Fruit fly (Drosophila melanogaster) whole organism, embryonic: ENCODE measurements around the gene Patj.

Experiments
- Ada2b ChIP-seq: fragments of 200-800 bp; sonication (Bioruptor generic); IDR thresholded peaks from 2 replicates; pipeline ENCODE4 v1.3.6; 2022; ENCODE audit warnings: missing biosample characterization, missing genetic modification characterization
- Asciz ChIP-seq: fragments of 200-800 bp; sonication (Bioruptor generic); optimal IDR thresholded peaks from 2 replicates; lab custom pipeline; 2017; ENCODE audit warnings: missing biosample characterization, mild to moderate bottlenecking, missing genetic modification characterization, missing genetic modification reagents
- Atf6 ChIP-seq: fragments of 200-800 bp; sonication (Bioruptor generic); IDR thresholded peaks from 2 replicates; pipeline ENCODE4 v1.3.6; 2022; ENCODE audit warnings: missing biosample characterization, missing genetic modification characterization
- B-H2 ChIP-seq: fragments of 200-800 bp; sonication (Bioruptor generic); optimal IDR thresholded peaks from 2 replicates; lab custom pipeline; 2018; ENCODE audit warnings: missing biosample characterization, mild to moderate bottlenecking, missing genetic modification characterization
- Bgb ChIP-seq: fragments of 200-800 bp; sonication (Bioruptor generic); IDR thresholded peaks from 2 replicates; pipeline ENCODE4 v1.3.6; 2022; ENCODE audit warnings: missing biosample characterization, missing genetic modification characterization; ENCODE audit not compliant: partially characterized antibody
- Blimp-1 ChIP-seq: fragments of 200-800 bp; sonication (Bioruptor generic); optimal IDR thresholded peaks from 3 replicates; lab custom pipeline; 2018; ENCODE audit warnings: missing biosample characterization, missing genetic modification characterization, mild to moderate bottlenecking, moderate library complexity, missing genetic modification reagents
- CG10321 ChIP-seq: fragments of 200-800 bp; sonication (Bioruptor generic); IDR thresholded peaks from 2 replicates; pipeline ENCODE4 v1.3.6; 2022; ENCODE audit warnings: missing biosample characterization, missing genetic modification characterization
- CG14014 ChIP-seq: fragments of 200-800 bp; sonication (Bioruptor generic); IDR thresholded peaks from 2 replicates; pipeline ENCODE4 v1.3.6; 2022; ENCODE audit warnings: missing biosample characterization, missing genetic modification characterization
- CG16779 ChIP-seq: fragments of 200-800 bp; sonication (Bioruptor generic); IDR thresholded peaks from 2 replicates; pipeline ENCODE4 v1.3.6; 2022; ENCODE audit warnings: missing biosample characterization, missing genetic modification characterization
- CG17802 ChIP-seq: fragments of 200-800 bp; sonication (Bioruptor generic); optimal IDR thresholded peaks from 2 replicates; lab custom pipeline; 2018; ENCODE audit warnings: missing biosample characterization, mild to moderate bottlenecking, missing genetic modification characterization, moderate library complexity
- CG31224 ChIP-seq: fragments of 200-800 bp; sonication (Bioruptor generic); IDR thresholded peaks from 2 replicates; pipeline ENCODE4 v1.3.6; 2022; ENCODE audit warnings: missing biosample characterization, missing genetic modification characterization
- CG31388 ChIP-seq: fragments of 200-800 bp; sonication (Bioruptor generic); optimal IDR thresholded peaks from 2 replicates; lab custom pipeline; 2016; ENCODE audit warnings: missing biosample characterization, missing genetic modification characterization
- CG33557 ChIP-seq: fragments of 200-800 bp; sonication (Bioruptor generic); optimal IDR thresholded peaks from 2 replicates; lab custom pipeline; 2019; ENCODE audit warnings: missing biosample characterization, mild to moderate bottlenecking, missing genetic modification characterization, moderate library complexity
- CG3407 ChIP-seq: fragments of 200-800 bp; sonication (Bioruptor generic); optimal IDR thresholded peaks from 2 replicates; lab custom pipeline; 2018; ENCODE audit warnings: missing biosample characterization, mild to moderate bottlenecking, missing genetic modification characterization
- CG6854 ChIP-seq: fragments of 200-800 bp; sonication (Bioruptor generic); optimal IDR thresholded peaks from 3 replicates; lab custom pipeline; 2017; ENCODE audit warnings: missing biosample characterization, mild to moderate bottlenecking, missing genetic modification characterization
- CG7745 ChIP-seq: fragments of 200-800 bp; sonication (Bioruptor generic); optimal IDR thresholded peaks from 2 replicates; lab custom pipeline; 2018; ENCODE audit warnings: missing biosample characterization, mild to moderate bottlenecking, missing genetic modification characterization, moderate library complexity
- CG7987 ChIP-seq: fragments of 200-800 bp; sonication (Bioruptor generic); optimal IDR thresholded peaks from 2 replicates; lab custom pipeline; 2018; ENCODE audit warnings: missing biosample characterization, mild to moderate bottlenecking, missing genetic modification characterization, moderate library complexity
- D ChIP-seq, 2 experiments: fragments of 200-800 bp in 1 of 2; fragments of >200 bp in 1 of 2; sonication (Bioruptor generic) in 1 of 2; optimal IDR thresholded peaks; 2 replicates in 1 of 2; 3 replicates in 1 of 2; lab custom pipeline; 2017; ENCODE audit warnings: mild to moderate bottlenecking in 1 of 2, missing biosample characterization in 1 of 2, missing genetic modification characterization in 1 of 2, missing genetic modification reagents in 1 of 2
- Ets65A ChIP-seq: fragments of 200-800 bp; sonication (Bioruptor generic); peaks from one replicate; lab custom pipeline; 2016; ENCODE audit warnings: missing biosample characterization, missing genetic modification characterization
- Fer1 ChIP-seq: fragments of 200-800 bp; sonication (Bioruptor generic); optimal IDR thresholded peaks from 2 replicates; lab custom pipeline; 2017; ENCODE audit warnings: missing biosample characterization, mild to moderate bottlenecking, missing genetic modification characterization
- HmgD ChIP-seq: fragments of 200-800 bp; sonication (Bioruptor generic); optimal IDR thresholded peaks from 3 replicates; lab custom pipeline; 2016; ENCODE audit warnings: missing biosample characterization, missing genetic modification characterization
- Hr78 ChIP-seq, 2 experiments: fragments of 200-800 bp in 1 of 2; fragments of >200 bp in 1 of 2; sonication (Bioruptor generic) in 1 of 2; optimal IDR thresholded peaks; 2 replicates each; lab custom pipeline; 2017 to 2019; ENCODE audit warnings: missing biosample characterization in 2 of 2, missing genetic modification characterization in 2 of 2, mild to moderate bottlenecking in 1 of 2, moderate library complexity in 1 of 2
- Max ChIP-seq: fragments of 200-800 bp; sonication (Bioruptor generic); optimal IDR thresholded peaks from 2 replicates; lab custom pipeline; 2016; ENCODE audit warnings: missing biosample characterization, mild to moderate bottlenecking, missing genetic modification characterization
- NC2β ChIP-seq: fragments of 200-800 bp; sonication (Bioruptor generic); optimal IDR thresholded peaks from 2 replicates; lab custom pipeline; 2016; ENCODE audit warnings: missing biosample characterization, missing genetic modification characterization
- Opbp ChIP-seq: fragments of 200-800 bp; sonication (Bioruptor generic); IDR thresholded peaks from 3 replicates; pipeline ENCODE4 v1.3.6; 2022; ENCODE audit warnings: missing biosample characterization, missing genetic modification characterization; ENCODE audit not compliant: partially characterized antibody
- Sin3A ChIP-seq: fragments of >200 bp; optimal IDR thresholded peaks from 2 replicates; lab custom pipeline; 2018
- Taf1 ChIP-seq: fragments of 200-800 bp; sonication (Bioruptor generic); IDR thresholded peaks from 2 replicates; pipeline ENCODE4 v1.3.6; 2022; ENCODE audit warnings: missing biosample characterization, missing genetic modification characterization
- Vsx1 ChIP-seq: fragments of 200-800 bp; sonication (Bioruptor generic); optimal IDR thresholded peaks from 2 replicates; lab custom pipeline; 2017; ENCODE audit warnings: missing biosample characterization, mild to moderate bottlenecking, missing genetic modification characterization, missing genetic modification reagents
- ato ChIP-seq: fragments of 200-800 bp; sonication (Bioruptor generic); IDR thresholded peaks from 2 replicates; pipeline ENCODE4 v1.3.6; 2022; ENCODE audit warnings: missing biosample characterization, missing genetic modification characterization; ENCODE audit not compliant: partially characterized antibody
- chm ChIP-seq: fragments of 200-800 bp; sonication (Bioruptor generic); IDR thresholded peaks from 2 replicates; pipeline ENCODE4 v1.3.6; 2022; ENCODE audit warnings: missing biosample characterization, missing genetic modification characterization
- ci ChIP-seq: fragments of 200-800 bp; sonication (Bioruptor generic); IDR thresholded peaks from 3 replicates; pipeline ENCODE4 v1.3.6; 2022; ENCODE audit warnings: missing biosample characterization, missing genetic modification characterization
- cwo ChIP-seq: fragments of 200-800 bp; sonication (Bioruptor generic); optimal IDR thresholded peaks from 3 replicates; lab custom pipeline; 2017; ENCODE audit warnings: missing biosample characterization, missing genetic modification characterization, mild to moderate bottlenecking, moderate library complexity, missing genetic modification reagents
- danr ChIP-seq: fragments of 200-800 bp; sonication (Bioruptor generic); IDR thresholded peaks from 2 replicates; pipeline ENCODE4 v1.3.6; 2022; ENCODE audit warnings: missing biosample characterization, missing genetic modification characterization
- esg ChIP-seq: fragments of 200-800 bp; sonication (Bioruptor generic); conservative IDR thresholded peaks from 2 replicates; pipeline ENCODE4 v1.3.6; 2022; ENCODE audit warnings: missing biosample characterization, missing genetic modification characterization
- eve ChIP-seq, 2 experiments: fragments of >200 bp; optimal IDR thresholded peaks; 2 replicates each; lab custom pipeline; 2017; ENCODE audit warnings: missing biosample characterization in 2 of 2, missing genetic modification characterization in 2 of 2
- eyg ChIP-seq: fragments of 200-800 bp; sonication (Bioruptor generic); optimal IDR thresholded peaks from 3 replicates; lab custom pipeline; 2016; ENCODE audit warnings: missing biosample characterization, missing genetic modification characterization
- grn ChIP-seq: fragments of 200-800 bp; sonication (Bioruptor generic); optimal IDR thresholded peaks from 3 replicates; lab custom pipeline; 2017; ENCODE audit warnings: missing biosample characterization, missing genetic modification characterization
- gro ChIP-seq: fragments of 200-800 bp; sonication (Bioruptor generic); optimal IDR thresholded peaks from 2 replicates; lab custom pipeline; 2016; ENCODE audit warnings: missing biosample characterization, missing genetic modification characterization
- lov ChIP-seq, 2 experiments: fragments of 200-800 bp in 1 of 2; fragments of >200 bp in 1 of 2; sonication (Bioruptor generic) in 1 of 2; IDR thresholded peaks in 1 of 2; optimal IDR thresholded peaks in 1 of 2; 2 replicates in 1 of 2; 3 replicates in 1 of 2; pipeline versions ENCODE4 v1.3.6 to Lab custom; 2017 to 2022; ENCODE audit warnings: missing biosample characterization in 1 of 2, missing genetic modification characterization in 1 of 2
- pan ChIP-seq, 4 experiments: fragments of >200 bp in 3 of 4; fragments of 200-800 bp in 1 of 4; sonication (Bioruptor generic) in 1 of 4; optimal IDR thresholded peaks in 3 of 4; IDR thresholded peaks in 1 of 4; 2 replicates each; pipeline versions ENCODE4 v1.3.6 to Lab custom; 2017 to 2022; ENCODE audit warnings: missing biosample characterization in 2 of 4, missing genetic modification characterization in 2 of 4, mixed read lengths in 1 of 4
- pfk ChIP-seq: fragments of 200-800 bp; sonication (Bioruptor generic); optimal IDR thresholded peaks from 2 replicates; lab custom pipeline; 2018; ENCODE audit warnings: missing biosample characterization, mild to moderate bottlenecking, missing genetic modification characterization, moderate library complexity
- pnt ChIP-seq: fragments of 200-800 bp; sonication (Bioruptor generic); optimal IDR thresholded peaks from 3 replicates; lab custom pipeline; 2016; ENCODE audit warnings: missing biosample characterization, missing genetic modification characterization
- rib ChIP-seq: fragments of 200-800 bp; sonication (Bioruptor generic); IDR thresholded peaks from 2 replicates; pipeline ENCODE4 v1.3.6; 2022; ENCODE audit warnings: missing biosample characterization, missing genetic modification characterization
- salm ChIP-seq: fragments of 200-800 bp; sonication (Bioruptor generic); optimal IDR thresholded peaks from 2 replicates; lab custom pipeline; 2018; ENCODE audit warnings: missing biosample characterization, mild to moderate bottlenecking, missing genetic modification characterization
- schlank ChIP-seq: fragments of 200-800 bp; sonication (Bioruptor generic); optimal IDR thresholded peaks from 2 replicates; lab custom pipeline; 2018; ENCODE audit warnings: missing biosample characterization, mild to moderate bottlenecking, missing genetic modification characterization
- seq ChIP-seq: fragments of 200-800 bp; sonication (Bioruptor generic); IDR thresholded peaks from 2 replicates; pipeline ENCODE4 v1.3.6; 2022; ENCODE audit warnings: missing biosample characterization, missing genetic modification characterization
- so ChIP-seq: fragments of 200-800 bp; sonication (Bioruptor generic); IDR thresholded peaks from 3 replicates; pipeline ENCODE4 v1.3.6; 2022; ENCODE audit warnings: missing biosample characterization, missing genetic modification characterization
- vvl ChIP-seq: fragments of 200-800 bp; sonication (Bioruptor generic); IDR thresholded peaks from 2 replicates; pipeline ENCODE4 v1.3.6; 2022; ENCODE audit warnings: missing biosample characterization, missing genetic modification characterization

The Patj gene

DNA sequence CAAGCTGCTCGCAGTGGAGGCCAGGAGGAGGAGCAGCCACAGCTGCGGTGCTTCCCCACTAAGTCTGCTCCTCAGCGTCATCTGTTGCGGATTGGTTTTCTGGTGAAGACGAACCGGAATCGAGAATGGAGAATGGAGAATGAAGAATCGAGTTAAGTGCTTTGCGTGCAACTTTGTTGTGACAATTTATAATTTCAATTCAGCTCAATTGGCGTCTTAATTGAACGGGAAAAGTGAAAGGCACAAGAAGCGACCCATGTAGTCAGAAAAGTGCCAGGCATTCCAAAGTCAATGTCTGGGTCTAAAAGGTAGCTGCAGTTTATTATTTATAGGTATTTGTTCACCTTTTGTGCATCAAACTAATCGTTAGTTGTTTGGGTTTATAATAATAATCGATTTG lies 44.3 kb upstream of the Patj start:
- TF ChIP-seq CG10321 (no peak), CG17802 (tag; lab: Kevin White, UChicago) (no peak), seq (no peak), Max (GFP tag; lab: Kevin White, UChicago) (no peak), pan (optimal IDR thresholded peaks at IDR 0.05; lab: Kevin White, UChicago) (no peak), pan (GFP tag; optimal IDR thresholded peaks at IDR 0.05 in 1 of 2, IDR thresholded peaks at IDR 0.05 in 1 of 2) (no peak), CG3407 (GFP tag; lab: Kevin White, UChicago) (no peak), Fer1 (no peak), Ada2b (GFP tag; lab: Robert Waterston, UW) (no peak), Bgb (no peak), Taf1 (GFP tag; lab: Robert Waterston, UW) (no peak), D (optimal IDR thresholded peaks at IDR 0.05; lab: Kevin White, UChicago) (no peak), D (GFP tag; optimal IDR thresholded peaks at IDR 0.05; lab: Kevin White, UChicago) (no peak)

DNA sequence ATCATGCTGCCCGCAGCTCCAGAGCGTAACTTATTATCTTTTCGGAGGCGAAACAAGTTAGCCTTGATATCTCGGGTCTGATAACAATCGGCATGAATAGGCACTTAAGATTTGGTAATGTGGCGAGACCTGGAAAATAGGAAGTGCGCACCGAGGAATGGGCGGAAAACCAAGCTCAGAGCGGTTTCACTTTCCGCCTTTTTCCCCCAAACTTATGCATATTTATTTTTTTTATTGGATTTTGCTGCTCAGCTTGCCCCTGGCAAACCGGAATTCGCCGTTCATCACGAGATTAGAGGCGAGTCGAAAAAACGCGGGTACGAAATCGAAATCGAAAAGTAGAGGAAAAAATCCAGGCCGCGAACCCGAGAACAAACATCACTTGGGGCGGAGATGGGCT lies 43.7 kb upstream of the Patj start:
- no peak for TF ChIP-seq lov (optimal IDR thresholded peaks at IDR 0.05; lab: Kevin White, UChicago)
- 0 out of 3 replicates have a peak, but pooled peaks have one; percentile 36 for TF ChIP-seq lov (GFP tag; IDR thresholded peaks at IDR 0.05; lab: Robert Waterston, UW)
- TF ChIP-seq vvl (GFP tag; lab: Robert Waterston, UW), result peak; percentile 47
- no peak for TF ChIP-seq CG31224 (GFP tag; lab: Robert Waterston, UW)
- TF ChIP-seq Atf6 (GFP tag; lab: Robert Waterston, UW), result no peak
- peak; percentile 23 for TF ChIP-seq cwo (GFP tag; lab: Kevin White, UChicago)
- TF ChIP-seq schlank (tag; lab: Kevin White, UChicago), result no peak
- TF ChIP-seq ato, result no peak
- TF ChIP-seq CG7745 (tag; lab: Kevin White, UChicago), result no peak
- no peak for TF ChIP-seq esg (GFP tag; lab: Robert Waterston, UW)
- TF ChIP-seq salm, result no peak
- TF ChIP-seq grn, result peak; percentile 20
- peak; percentile 82 for TF ChIP-seq Blimp-1
- no peak for TF ChIP-seq Ets65A (GFP tag; lab: Kevin White, UChicago)
- no peak for TF ChIP-seq NC2β (GFP tag; lab: Kevin White, UChicago)

DNA sequence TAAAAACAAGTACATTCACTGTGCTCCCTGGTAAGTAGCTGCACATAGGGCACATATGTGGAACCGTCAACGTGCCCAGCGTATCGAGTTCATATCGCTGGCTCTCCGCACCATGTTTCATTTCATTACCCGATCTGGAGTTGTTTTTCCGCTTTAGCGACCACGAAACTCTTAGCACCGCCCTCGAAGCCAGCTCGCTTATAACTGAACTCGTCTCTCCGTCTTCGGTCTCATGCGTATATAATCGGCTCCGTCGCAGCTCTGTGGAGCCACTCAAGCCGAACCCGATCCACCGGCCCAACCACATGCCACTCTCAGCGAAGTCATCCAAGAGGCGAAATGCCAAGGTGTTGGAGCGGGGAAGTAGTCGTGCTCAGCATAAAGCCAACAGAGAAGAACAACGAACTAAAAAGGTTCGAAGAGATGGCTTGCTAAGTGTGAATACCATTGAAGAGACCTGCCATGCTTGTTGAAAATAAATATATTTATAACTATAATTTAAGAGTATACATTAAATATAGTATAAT lies 43.1 kb upstream of the Patj start, which contains the start of gene Cht2:
Cht2 (minus strand) TSS at position 477 of the 527 bp plus-strand sequence.
- no peak for TF ChIP-seq gro (GFP tag; lab: Kevin White, UChicago)
- no peak; the same call in 1 of the 2 replicates for TF ChIP-seq CG14014 (GFP tag; lab: Robert Waterston, UW)
- peak; percentile 17; the same call in 1 of the 2 replicates for TF ChIP-seq rib (GFP tag; lab: Robert Waterston, UW)
- TF ChIP-seq Asciz, result no peak
- 0 out of 2 replicates have a peak, but pooled peaks have one; percentile 12 for TF ChIP-seq chm (GFP tag; lab: Robert Waterston, UW)
- TF ChIP-seq eyg (GFP tag; lab: Kevin White, UChicago), result no peak
- TF ChIP-seq Opbp (GFP tag; lab: Robert Waterston, UW), result no peak
- TF ChIP-seq HmgD (GFP tag; lab: Kevin White, UChicago), result no peak
- no peak for TF ChIP-seq Sin3A
- no peak for TF ChIP-seq CG7987 (GFP tag; lab: Kevin White, UChicago)
- TF ChIP-seq CG33557 (GFP tag; lab: Kevin White, UChicago), result no peak
- no peak for TF ChIP-seq Vsx1 (GFP tag; lab: Kevin White, UChicago)
- TF ChIP-seq CG16779 (GFP tag; lab: Robert Waterston, UW), result 0 out of 2 replicates have a peak, but pooled peaks have one; percentile 11
- no peak for TF ChIP-seq pfk
- no peak for TF ChIP-seq pnt (GFP tag; lab: Kevin White, UChicago)
- peak in 1 of 2 experiments; percentile 66 for TF ChIP-seq Hr78 (GFP tag; optimal IDR thresholded peaks at IDR 0.05; lab: Kevin White, UChicago)
- TF ChIP-seq B-H2 (GFP tag; lab: Kevin White, UChicago), result no peak
- peak; percentile 58; the same call in 1 of the 3 replicates for TF ChIP-seq ci (GFP tag; lab: Robert Waterston, UW)
- TF ChIP-seq cwo (GFP tag; lab: Kevin White, UChicago), result no peak
- no peak for TF ChIP-seq danr (GFP tag; lab: Robert Waterston, UW)
- TF ChIP-seq CG6854 (GFP tag; lab: Kevin White, UChicago), result peak; percentile 23
- TF ChIP-seq so, result no peak
- no peak for TF ChIP-seq eve (GFP tag; optimal IDR thresholded peaks at IDR 0.05; lab: Kevin White, UChicago)
- TF ChIP-seq CG31388 (GFP tag; lab: Kevin White, UChicago), result no peak
